Worm (Caenorhabditis elegans): ENCODE results near the gene gldi-5.

DNA sequence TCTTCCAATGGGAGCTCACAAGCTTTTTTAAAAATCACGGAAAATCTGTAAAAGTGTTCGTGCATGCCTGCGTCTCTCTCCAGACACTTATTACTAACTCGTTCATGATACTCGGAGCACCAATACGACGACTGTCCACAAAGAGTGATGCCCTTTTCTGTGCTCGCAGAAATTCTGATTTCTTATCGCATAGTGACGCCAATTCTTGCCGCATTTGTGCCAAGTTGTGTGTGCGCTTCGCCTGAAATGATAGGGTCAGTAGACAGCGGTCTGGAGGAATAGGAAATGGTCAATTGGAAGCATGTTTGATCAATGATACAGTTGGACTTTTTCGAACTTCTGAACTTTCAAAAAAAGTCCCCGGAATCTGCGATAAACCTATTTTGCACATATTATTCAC, 37.7 kb upstream of the gldi-5 start:
- TF ChIP-seq nhr-76 (tag; optimal IDR thresholded peaks at IDR 0.05) (no peak), tbx-8 (GFP tag; optimal IDR thresholded peaks at IDR 0.05) (no peak), lin-13 (tag; optimal IDR thresholded peaks at IDR 0.05) (no peak)
